Worm (Caenorhabditis elegans) whole organism, L4 larva: ENCODE results near the gene D2021.4.

Experiments
- D1046.2 ChIP-seq: fragments of 200-800 bp; sonication (Bioruptor generic); IDR thresholded peaks from 2 replicates; pipeline ENCODE4 v1.3.6; 2022; ENCODE audit warnings: missing genetic modification characterization, missing compliant biosample characterization
- F44E2.7 ChIP-seq: fragments of 200-800 bp; sonication (Bioruptor generic); IDR thresholded peaks from 2 replicates; pipeline ENCODE4 v2.1.2; 2022; ENCODE audit warnings: missing genetic modification characterization, missing compliant biosample characterization
- R02D3.7 ChIP-seq: fragments of 150-350 bp; sonication (generic microtip); optimal IDR thresholded peaks from 3 replicates; lab custom pipeline; 2014; ENCODE audit warnings: missing biosample characterization, missing genetic modification characterization
- T20F7.1 ChIP-seq: fragments of 200-800 bp; sonication (Bioruptor generic); optimal IDR thresholded peaks from 2 replicates; lab custom pipeline; 2018; ENCODE audit warnings: mild to moderate bottlenecking, missing genetic modification characterization, missing compliant biosample characterization
- ZK337.2 ChIP-seq: fragments of 200-800 bp; sonication (Bioruptor generic); IDR thresholded peaks from 2 replicates; pipeline ENCODE4 v1.3.6; 2022; ENCODE audit warnings: missing genetic modification reagents, missing genetic modification characterization, missing compliant biosample characterization
- ZK546.5 ChIP-seq, 2 experiments: sonication (generic microtip); optimal IDR thresholded peaks; 2 replicates each; lab custom pipeline; 2017; ENCODE audit warnings: missing biosample characterization in 2 of 2, missing genetic modification characterization in 2 of 2
- aly-2 ChIP-seq: sonication (generic microtip); optimal IDR thresholded peaks from 2 replicates; lab custom pipeline; 2018; ENCODE audit warnings: missing biosample characterization, missing genetic modification characterization
- ama-1 ChIP-seq: fragments of 150-350 bp; optimal IDR thresholded peaks from 2 replicates; lab custom pipeline; 2014; ENCODE audit warnings: inconsistent platforms, mixed read lengths
- arid-1 ChIP-seq: fragments of 200-800 bp; sonication (Bioruptor generic); conservative IDR thresholded peaks from 2 replicates; pipeline ENCODE4 v1.3.6; 2022; ENCODE audit warnings: missing genetic modification reagents, missing genetic modification characterization, missing compliant biosample characterization
- attf-4 ChIP-seq: sonication (generic microtip); optimal IDR thresholded peaks from 3 replicates; lab custom pipeline; 2017; ENCODE audit warnings: missing biosample characterization, missing genetic modification characterization
- ceh-82 ChIP-seq: sonication (generic microtip); optimal IDR thresholded peaks from 2 replicates; lab custom pipeline; 2017; ENCODE audit warnings: missing biosample characterization, missing genetic modification characterization
- ces-1 ChIP-seq: fragments of 150-350 bp; sonication (generic microtip); optimal IDR thresholded peaks from 4 replicates; lab custom pipeline; 2014; ENCODE audit warnings: missing biosample characterization, missing genetic modification reagents, missing genetic modification characterization
- cey-2 ChIP-seq: sonication (generic microtip); optimal IDR thresholded peaks from 3 replicates; lab custom pipeline; 2017; ENCODE audit warnings: missing genetic modification characterization, mild to moderate bottlenecking, missing compliant biosample characterization, antibody characterized with exemption, borderline replicate concordance; ENCODE audit not compliant: insufficient read depth
- daf-16 ChIP-seq, 3 experiments: sonication (generic microtip); optimal IDR thresholded peaks; 2 replicates each; lab custom pipeline; 2016 to 2017; ENCODE audit warnings: missing genetic modification characterization in 3 of 3, missing genetic modification reagents in 3 of 3, mild to moderate bottlenecking in 2 of 3, missing compliant biosample characterization in 2 of 3, missing biosample characterization in 1 of 3, moderate library complexity in 1 of 3
- dpl-1 ChIP-seq: fragments of 150-350 bp; optimal IDR thresholded peaks from 2 replicates; lab custom pipeline; 2014; ENCODE audit warnings: missing biosample characterization, missing genetic modification reagents, missing genetic modification characterization
- duxl-1 ChIP-seq: sonication (generic microtip); optimal IDR thresholded peaks from 2 replicates; lab custom pipeline; 2016; ENCODE audit warnings: mild to moderate bottlenecking, missing genetic modification characterization, moderate library complexity, missing compliant biosample characterization; ENCODE audit not compliant: poor library complexity
- dve-1 ChIP-seq: sonication (generic microtip); optimal IDR thresholded peaks from 2 replicates; lab custom pipeline; 2017; ENCODE audit warnings: antibody characterized with exemption, mild to moderate bottlenecking, missing genetic modification characterization, missing compliant biosample characterization; ENCODE audit not compliant: insufficient read depth
- fkh-10 ChIP-seq: fragments of 150-350 bp; optimal IDR thresholded peaks from 2 replicates; lab custom pipeline; 2014; ENCODE audit warnings: missing biosample characterization, missing genetic modification reagents, missing genetic modification characterization
- gei-8 ChIP-seq: fragments of 200-800 bp; sonication (Bioruptor generic); optimal IDR thresholded peaks from 2 replicates; lab custom pipeline; 2018; ENCODE audit warnings: mild to moderate bottlenecking, missing genetic modification characterization, missing compliant biosample characterization
- hif-1 ChIP-seq, 2 experiments: sonication (generic microtip); optimal IDR thresholded peaks; 2 replicates each; lab custom pipeline; 2016 to 2017; ENCODE audit warnings: missing compliant biosample characterization in 2 of 2, missing genetic modification characterization in 2 of 2, missing genetic modification reagents in 2 of 2, missing genotype in 2 of 2, mild to moderate bottlenecking in 1 of 2
- hlh-11 ChIP-seq: fragments of 200-800 bp; sonication (Bioruptor generic); optimal IDR thresholded peaks from 2 replicates; lab custom pipeline; 2018; ENCODE audit warnings: mild to moderate bottlenecking, missing genetic modification characterization, missing compliant biosample characterization
- lim-7 ChIP-seq: fragments of 200-800 bp; sonication (Bioruptor generic); IDR thresholded peaks from 2 replicates; pipeline ENCODE4 v1.3.6; 2022; ENCODE audit warnings: missing genetic modification characterization, missing compliant biosample characterization
- lin-13 ChIP-seq: fragments of 150-350 bp; optimal IDR thresholded peaks from 2 replicates; lab custom pipeline; 2014; ENCODE audit warnings: missing biosample characterization, missing genetic modification reagents, missing genetic modification characterization
- lin-15B ChIP-seq: fragments of 150-350 bp; sonication (generic microtip); optimal IDR thresholded peaks from 3 replicates; lab custom pipeline; 2014; ENCODE audit warnings: missing biosample characterization, missing genetic modification characterization
- lin-39 ChIP-seq: fragments of 150-350 bp; optimal IDR thresholded peaks from 2 replicates; lab custom pipeline; 2014; ENCODE audit warnings: missing biosample characterization, missing genetic modification reagents, missing genetic modification characterization
- madf-9 ChIP-seq: fragments of 200-800 bp; sonication (Bioruptor generic); conservative IDR thresholded peaks from 2 replicates; pipeline ENCODE4 v1.3.6; 2022; ENCODE audit warnings: missing genetic modification reagents, missing genetic modification characterization, missing compliant biosample characterization
- mes-2 ChIP-seq: sonication (generic microtip); optimal IDR thresholded peaks from 2 replicates; lab custom pipeline; 2016; ENCODE audit warnings: missing genotype, mild to moderate bottlenecking, missing genetic modification characterization, missing compliant biosample characterization; ENCODE audit not compliant: poor library complexity, severe bottlenecking
- mxl-2 ChIP-seq: fragments of 200-800 bp; sonication (Bioruptor generic); conservative IDR thresholded peaks from 2 replicates; pipeline ENCODE4 v1.3.6; 2022; ENCODE audit warnings: missing genetic modification reagents, missing genetic modification characterization, missing compliant biosample characterization
- nhr-10 ChIP-seq: fragments of 150-350 bp; optimal IDR thresholded peaks from 2 replicates; lab custom pipeline; 2014; ENCODE audit warnings: missing biosample characterization, missing genetic modification characterization
- nhr-102 ChIP-seq: sonication (generic microtip); optimal IDR thresholded peaks from 2 replicates; lab custom pipeline; 2016; ENCODE audit warnings: mild to moderate bottlenecking, missing genetic modification characterization, moderate library complexity, missing compliant biosample characterization
- nhr-111 ChIP-seq: fragments of 200-800 bp; sonication (Bioruptor generic); optimal IDR thresholded peaks from 2 replicates; lab custom pipeline; 2018; ENCODE audit warnings: mild to moderate bottlenecking, missing genetic modification characterization, missing compliant biosample characterization
- nhr-237 ChIP-seq: sonication (generic microtip); optimal IDR thresholded peaks from 2 replicates; lab custom pipeline; 2017; ENCODE audit warnings: missing biosample characterization, missing genetic modification characterization
- nhr-28 ChIP-seq: fragments of 150-350 bp; optimal IDR thresholded peaks from 2 replicates; lab custom pipeline; 2014; ENCODE audit warnings: missing biosample characterization, missing genetic modification characterization
- nhr-6 ChIP-seq: fragments of 150-350 bp; optimal IDR thresholded peaks from 2 replicates; lab custom pipeline; 2014; ENCODE audit warnings: missing biosample characterization, missing genetic modification characterization
- nhr-77 ChIP-seq: fragments of 150-350 bp; optimal IDR thresholded peaks from 2 replicates; lab custom pipeline; 2014; ENCODE audit warnings: missing biosample characterization, missing genetic modification characterization
- pha-4 ChIP-seq, 2 experiments: fragments of 150-350 bp in 1 of 2; fragments of 200-800 bp in 1 of 2; sonication (Bioruptor generic) in 1 of 2; IDR thresholded peaks in 1 of 2; optimal IDR thresholded peaks in 1 of 2; 2 replicates each; pipeline versions ENCODE4 v1.3.6 to Lab custom; 2014 to 2022; ENCODE audit warnings: missing genetic modification characterization in 2 of 2, missing genetic modification reagents in 2 of 2, missing biosample characterization in 1 of 2, missing compliant biosample characterization in 1 of 2
- saeg-2 ChIP-seq: fragments of 200-800 bp; sonication (Bioruptor generic); IDR thresholded peaks from 2 replicates; pipeline ENCODE4 v1.3.6; 2022; ENCODE audit warnings: missing genetic modification reagents, missing genetic modification characterization, missing compliant biosample characterization
- sdz-12 ChIP-seq: fragments of 200-800 bp; sonication (Bioruptor generic); optimal IDR thresholded peaks from 2 replicates; lab custom pipeline; 2018; ENCODE audit warnings: mild to moderate bottlenecking, missing genetic modification characterization, missing compliant biosample characterization
- set-16 ChIP-seq: fragments of 200-800 bp; sonication (Bioruptor generic); IDR thresholded peaks from 2 replicates; pipeline ENCODE4 v1.3.6; 2022; ENCODE audit warnings: missing genetic modification reagents, missing genetic modification characterization, missing compliant biosample characterization
- snpc-1.2 ChIP-seq: fragments of 200-800 bp; sonication (Bioruptor generic); IDR thresholded peaks from 2 replicates; pipeline ENCODE4 v1.3.6; 2022; ENCODE audit warnings: missing genetic modification reagents, missing genetic modification characterization, missing compliant biosample characterization
- snpc-4 ChIP-seq: fragments of 150-350 bp; optimal IDR thresholded peaks from 2 replicates; lab custom pipeline; 2014; ENCODE audit warnings: missing biosample characterization, missing genetic modification characterization
- spr-3 ChIP-seq: fragments of 200-800 bp; sonication (Bioruptor generic); optimal IDR thresholded peaks from 2 replicates; lab custom pipeline; 2018; ENCODE audit warnings: mild to moderate bottlenecking, missing genetic modification characterization, missing compliant biosample characterization
- tra-1 ChIP-seq: fragments of 200-800 bp; sonication (Bioruptor generic); IDR thresholded peaks from 2 replicates; pipeline ENCODE4 v1.3.6; 2022; ENCODE audit warnings: missing genetic modification reagents, missing genetic modification characterization, missing compliant biosample characterization
- unc-130 ChIP-seq: sonication (generic microtip); optimal IDR thresholded peaks from 2 replicates; lab custom pipeline; 2016; ENCODE audit warnings: missing genetic modification reagents, missing genetic modification characterization, missing compliant biosample characterization
- vab-7 ChIP-seq: fragments of 200-800 bp; sonication (Bioruptor generic); IDR thresholded peaks from 2 replicates; pipeline ENCODE4 v1.3.6; 2022; ENCODE audit warnings: missing genetic modification reagents, missing genetic modification characterization, missing compliant biosample characterization
- zag-1 ChIP-seq: fragments of 150-350 bp; optimal IDR thresholded peaks from 2 replicates; lab custom pipeline; 2014; ENCODE audit warnings: missing biosample characterization, missing genetic modification characterization
- zfp-2 ChIP-seq: sonication (generic microtip); optimal IDR thresholded peaks from 2 replicates; lab custom pipeline; 2016; ENCODE audit warnings: mild to moderate bottlenecking, missing genetic modification characterization, missing compliant biosample characterization
- zfp-3 ChIP-seq: fragments of 200-800 bp; sonication (Bioruptor generic); conservative IDR thresholded peaks from 2 replicates; pipeline ENCODE4 v1.3.6; 2022; ENCODE audit warnings: missing genetic modification reagents, missing genetic modification characterization, missing compliant biosample characterization
- zip-2 ChIP-seq: fragments of 150-350 bp; optimal IDR thresholded peaks from 2 replicates; lab custom pipeline; 2014; ENCODE audit warnings: missing biosample characterization, missing genetic modification characterization
- ztf-7 ChIP-seq: fragments of 150-350 bp; optimal IDR thresholded peaks from 2 replicates; lab custom pipeline; 2014; ENCODE audit warnings: missing biosample characterization, missing genetic modification characterization

Gene D2021.4

ce11 chrX:8545971-8546442, 2.9 kb downstream of the D2021.4 start, which contains the start of gene sdha-1 (continued):
- TF ChIP-seq dve-1 (tag; lab: Kevin White, UChicago) (peak; percentile 98), duxl-1 (tag; lab: Kevin White, UChicago) (peak; percentile 66), nhr-77 (tag; lab: Kevin White, UChicago) (peak; percentile 86), tra-1 (GFP tag; lab: Robert Waterston, UW) (peak; percentile 86), dpl-1 (GFP tag; lab: Kevin White, UChicago) (peak; percentile 80), nhr-10 (no peak), snpc-4 (tag; lab: Kevin White, UChicago) (no peak), saeg-2 (GFP tag; lab: Robert Waterston, UW) (peak; percentile 64; the same call in 1 of the 2 replicates), nhr-237 (no peak), fkh-10 (GFP tag; lab: Kevin White, UChicago) (peak; percentile 88), zfp-3 (GFP tag; lab: Robert Waterston, UW) (no peak; the same call in 1 of the 2 replicates), zip-2 (peak; percentile 33), mxl-2 (GFP tag; lab: Robert Waterston, UW) (no peak), snpc-1.2 (GFP tag; lab: Robert Waterston, UW) (no peak), nhr-28 (tag; lab: Kevin White, UChicago) (peak; percentile 87), daf-16 (GFP tag; optimal IDR thresholded peaks at IDR 0.05; lab: Kevin White, UChicago) (peak in 1 of 2 experiments; percentile 56), daf-16 (tag; optimal IDR thresholded peaks at IDR 0.05; lab: Kevin White, UChicago) (peak; percentile 93), hif-1 (tag; optimal IDR thresholded peaks at IDR 0.05; lab: Kevin White, UChicago) (peak; percentile 93 to 100), nhr-102 (tag; lab: Kevin White, UChicago) (peak; percentile 72), mes-2 (peak; percentile 86), gei-8 (GFP tag; lab: Kevin White, UChicago) (no peak), ZK546.5 (tag; optimal IDR thresholded peaks at IDR 0.05; lab: Kevin White, UChicago) (no peak), D1046.2 (GFP tag; lab: Robert Waterston, UW) (no peak), madf-9 (GFP tag; lab: Robert Waterston, UW) (no peak), ces-1 (GFP tag; lab: Kevin White, UChicago) (no peak), cey-2 (tag; lab: Kevin White, UChicago) (no peak), hlh-11 (peak; percentile 96), zfp-2 (no peak), ceh-82 (tag; lab: Kevin White, UChicago) (no peak), vab-7 (GFP tag; lab: Robert Waterston, UW) (no peak), attf-4 (tag; lab: Kevin White, UChicago) (no peak), spr-3 (GFP tag; lab: Kevin White, UChicago) (no peak), unc-130 (GFP tag; lab: Kevin White, UChicago) (no peak), nhr-111 (GFP tag; lab: Kevin White, UChicago) (no peak), T20F7.1 (GFP tag; lab: Kevin White, UChicago) (peak; percentile 69), nhr-6 (tag; lab: Kevin White, UChicago) (peak; percentile 46), ama-1 (peak; percentile 66), sdz-12 (no peak), set-16 (no peak), aly-2 (tag; lab: Kevin White, UChicago) (no peak), arid-1 (GFP tag; lab: Robert Waterston, UW) (0 out of 2 replicates have a peak, but pooled peaks have one; percentile 55), lin-15B (tag; lab: Kevin White, UChicago) (no peak), R02D3.7 (no peak), ZK337.2 (GFP tag; lab: Robert Waterston, UW) (no peak), pha-4 (GFP tag; IDR thresholded peaks at IDR 0.05; lab: Robert Waterston, UW) (peak; percentile 50; the same call in 1 of the 2 replicates), pha-4 (tag; optimal IDR thresholded peaks at IDR 0.05; lab: Kevin White, UChicago) (peak; percentile 44), zag-1 (tag; lab: Kevin White, UChicago) (no peak), lin-39 (tag; lab: Kevin White, UChicago) (no peak), ztf-7 (tag; lab: Kevin White, UChicago) (peak; percentile 70), lin-13 (GFP tag; lab: Kevin White, UChicago) (peak; percentile 86), lim-7 (no peak), F44E2.7 (GFP tag; lab: Robert Waterston, UW) (no peak)
